Worm (Caenorhabditis elegans) whole organism, young adult: ENCODE results near the gene acs-14.
A peak's percentile ranks its signal among the peaks of the same experiment; 100 is the strongest.

Source experiments
- B0336.3 ChIP-seq: fragments of 200-800 bp; sonication (Bioruptor generic); IDR thresholded peaks from 2 replicates; pipeline ENCODE4 v1.3.6; 2022; ENCODE audit warnings: missing genetic modification characterization, missing compliant biosample characterization
- C06A6.2 ChIP-seq: fragments of 200-800 bp; sonication (Bioruptor generic); conservative IDR thresholded peaks from 2 replicates; pipeline ENCODE4 v1.3.6; 2022; ENCODE audit warnings: missing genetic modification characterization, missing compliant biosample characterization
- C17E4.6 ChIP-seq: fragments of 200-800 bp; sonication (Bioruptor generic); IDR thresholded peaks from 2 replicates; pipeline ENCODE4 v1.3.6; 2022; ENCODE audit warnings: missing genetic modification reagents, missing genetic modification characterization, missing compliant biosample characterization
- D2030.7 ChIP-seq: fragments of 200-800 bp; sonication (Bioruptor generic); IDR thresholded peaks from 2 replicates; pipeline ENCODE4 v1.3.6; 2022; ENCODE audit warnings: missing genetic modification reagents, missing genetic modification characterization, missing compliant biosample characterization
- F33H1.4 ChIP-seq: fragments of 200-800 bp; sonication (Bioruptor generic); IDR thresholded peaks from 2 replicates; pipeline ENCODE4 v1.3.6; 2022; ENCODE audit warnings: missing genetic modification reagents, missing genetic modification characterization, missing compliant biosample characterization
- F37B4.10 ChIP-seq: fragments of 200-800 bp; sonication (Bioruptor generic); IDR thresholded peaks from 2 replicates; pipeline ENCODE4 v1.3.6; 2022; ENCODE audit warnings: missing genetic modification characterization, missing compliant biosample characterization
- F52B5.7 ChIP-seq: sonication (generic microtip); optimal IDR thresholded peaks from 2 replicates; lab custom pipeline; 2016; ENCODE audit warnings: mild to moderate bottlenecking, missing genetic modification characterization, missing compliant biosample characterization
- F57A8.1 ChIP-seq: fragments of 200-800 bp; sonication (Bioruptor generic); optimal IDR thresholded peaks from 2 replicates; lab custom pipeline; 2018; ENCODE audit warnings: mild to moderate bottlenecking, missing genetic modification characterization, moderate library complexity, missing compliant biosample characterization
- Y53G8AR.9 ChIP-seq: fragments of 200-800 bp; sonication (Bioruptor generic); conservative IDR thresholded peaks from 2 replicates; pipeline ENCODE4 v1.3.6; 2022; ENCODE audit warnings: missing genetic modification reagents, missing genetic modification characterization, missing compliant biosample characterization
- Y79H2A.3 ChIP-seq: fragments of 200-800 bp; sonication (Bioruptor generic); conservative IDR thresholded peaks from 2 replicates; pipeline ENCODE4 v1.3.6; 2022; ENCODE audit warnings: missing genetic modification reagents, missing genetic modification characterization, missing compliant biosample characterization
- Y95B8A.8 ChIP-seq: fragments of 200-800 bp; sonication (Bioruptor generic); IDR thresholded peaks from 2 replicates; pipeline ENCODE4 v1.3.6; 2022; ENCODE audit warnings: missing genetic modification reagents, missing genetic modification characterization, missing compliant biosample characterization
- ama-1 ChIP-seq, 3 experiments: fragments of 150-350 bp in 1 of 3; sonication (generic microtip) in 2 of 3; optimal IDR thresholded peaks; 2 replicates each; lab custom pipeline; 2014 to 2018; ENCODE audit warnings: missing biosample characterization in 2 of 3, missing genetic modification characterization in 2 of 3, missing genetic modification reagents in 2 of 3
- aptf-2 ChIP-seq: fragments of 200-800 bp; sonication (Bioruptor generic); conservative IDR thresholded peaks from 2 replicates; pipeline ENCODE4 v1.3.6; 2022; ENCODE audit warnings: missing genetic modification reagents, missing genetic modification characterization, missing compliant biosample characterization
- aptf-3 ChIP-seq: fragments of 200-800 bp; sonication (Bioruptor generic); IDR thresholded peaks from 2 replicates; pipeline ENCODE4 v1.3.6; 2022; ENCODE audit warnings: missing genetic modification characterization, missing compliant biosample characterization
- attf-5 ChIP-seq: fragments of 200-800 bp; sonication (Bioruptor generic); optimal IDR thresholded peaks from 2 replicates; lab custom pipeline; 2018; ENCODE audit warnings: mild to moderate bottlenecking, missing genetic modification characterization, missing compliant biosample characterization
- attf-6 ChIP-seq: fragments of 200-800 bp; sonication (Bioruptor generic); IDR thresholded peaks from 2 replicates; pipeline ENCODE4 v1.3.6; 2022; ENCODE audit warnings: missing genetic modification reagents, missing genetic modification characterization, missing compliant biosample characterization
- bed-2 ChIP-seq: fragments of 200-800 bp; sonication (Bioruptor generic); IDR thresholded peaks from 2 replicates; pipeline ENCODE4 v1.3.6; 2022; ENCODE audit warnings: missing genetic modification reagents, missing genetic modification characterization, missing compliant biosample characterization
- ccch-3 ChIP-seq: fragments of 200-800 bp; sonication (Bioruptor generic); optimal IDR thresholded peaks from 2 replicates; lab custom pipeline; 2018; ENCODE audit warnings: mild to moderate bottlenecking, missing genetic modification characterization, missing compliant biosample characterization
- ceh-100 ChIP-seq: fragments of 200-800 bp; sonication (Bioruptor generic); IDR thresholded peaks from 2 replicates; pipeline ENCODE4 v1.3.6; 2022; ENCODE audit warnings: missing genetic modification reagents, missing genetic modification characterization, missing compliant biosample characterization
- ceh-27 ChIP-seq: fragments of 200-800 bp; sonication (Bioruptor generic); optimal IDR thresholded peaks from 2 replicates; lab custom pipeline; 2018; ENCODE audit warnings: mild to moderate bottlenecking, missing genetic modification characterization, moderate library complexity, missing compliant biosample characterization
- ceh-58 ChIP-seq: fragments of 200-800 bp; sonication (Bioruptor generic); IDR thresholded peaks from 2 replicates; pipeline ENCODE4 v1.3.6; 2022; ENCODE audit warnings: missing genetic modification characterization, missing compliant biosample characterization
- ceh-91 ChIP-seq: fragments of 200-800 bp; sonication (Bioruptor generic); IDR thresholded peaks from 2 replicates; pipeline ENCODE4 v1.3.6; 2022; ENCODE audit warnings: missing genetic modification reagents, missing genetic modification characterization, missing compliant biosample characterization
- dox-1 ChIP-seq: fragments of 200-800 bp; sonication (Bioruptor generic); IDR thresholded peaks from 2 replicates; pipeline ENCODE4 v1.3.6; 2022; ENCODE audit warnings: missing genetic modification reagents, missing genetic modification characterization, missing compliant biosample characterization
- dpff-1 ChIP-seq: sonication (generic microtip); optimal IDR thresholded peaks from 2 replicates; lab custom pipeline; 2017; ENCODE audit warnings: mild to moderate bottlenecking, missing genetic modification characterization, missing compliant biosample characterization
- efl-1 ChIP-seq: fragments of 150-350 bp; optimal IDR thresholded peaks from 2 replicates; lab custom pipeline; 2014; ENCODE audit warnings: missing biosample characterization, missing genetic modification reagents, missing genetic modification characterization
- egrh-3 ChIP-seq: fragments of 200-800 bp; sonication (Bioruptor generic); IDR thresholded peaks from 2 replicates; pipeline ENCODE4 v1.3.6; 2022; ENCODE audit warnings: missing genetic modification reagents, missing genetic modification characterization, missing compliant biosample characterization
- fkh-3 ChIP-seq: sonication (generic microtip); optimal IDR thresholded peaks from 2 replicates; lab custom pipeline; 2016; ENCODE audit warnings: mild to moderate bottlenecking, missing genetic modification characterization, missing compliant biosample characterization
- hlh-26 ChIP-seq: fragments of 200-800 bp; sonication (Bioruptor generic); conservative IDR thresholded peaks from 2 replicates; pipeline ENCODE4 v1.3.6; 2022; ENCODE audit warnings: missing genetic modification reagents, missing genetic modification characterization, missing compliant biosample characterization
- hmg-20 ChIP-seq: fragments of 200-800 bp; sonication (Bioruptor generic); IDR thresholded peaks from 2 replicates; pipeline ENCODE4 v1.3.6; 2022; ENCODE audit warnings: missing genetic modification reagents, missing genetic modification characterization, missing compliant biosample characterization
- lag-1 ChIP-seq: fragments of 200-800 bp; sonication (Bioruptor generic); IDR thresholded peaks from 2 replicates; pipeline ENCODE4 v1.3.6; 2022; ENCODE audit warnings: missing genetic modification reagents, missing genetic modification characterization, missing compliant biosample characterization
- lin-26 ChIP-seq: fragments of 200-800 bp; sonication (Bioruptor generic); IDR thresholded peaks from 2 replicates; pipeline ENCODE4 v1.3.6; 2022; ENCODE audit warnings: missing genetic modification reagents, missing genetic modification characterization, missing compliant biosample characterization
- madf-3 ChIP-seq: fragments of 200-800 bp; sonication (Bioruptor generic); IDR thresholded peaks from 2 replicates; pipeline ENCODE4 v1.3.6; 2022; ENCODE audit warnings: missing genetic modification reagents, missing genetic modification characterization, missing compliant biosample characterization
- madf-8 ChIP-seq: fragments of 200-800 bp; sonication (Bioruptor generic); conservative IDR thresholded peaks from 2 replicates; pipeline ENCODE4 v1.3.6; 2022; ENCODE audit warnings: missing genetic modification reagents, missing genetic modification characterization, missing compliant biosample characterization
- mcd-1 ChIP-seq: fragments of 200-800 bp; sonication (Bioruptor generic); IDR thresholded peaks from 2 replicates; pipeline ENCODE4 v1.3.6; 2022; ENCODE audit warnings: missing genetic modification reagents, missing genetic modification characterization, missing compliant biosample characterization
- nfyb-1 ChIP-seq: fragments of 200-800 bp; sonication (Bioruptor generic); IDR thresholded peaks from 2 replicates; pipeline ENCODE4 v1.3.6; 2022; ENCODE audit warnings: missing genetic modification reagents, missing genetic modification characterization, missing compliant biosample characterization
- pbrm-1 ChIP-seq: fragments of 200-800 bp; sonication (Bioruptor generic); IDR thresholded peaks from 2 replicates; pipeline ENCODE4 v1.3.6; 2022; ENCODE audit warnings: missing genetic modification reagents, missing genetic modification characterization, missing compliant biosample characterization
- rcor-1 ChIP-seq: fragments of 200-800 bp; sonication (Bioruptor generic); IDR thresholded peaks from 2 replicates; pipeline ENCODE4 v1.3.6; 2022; ENCODE audit warnings: missing genetic modification reagents, missing genetic modification characterization, missing compliant biosample characterization
- rec-8 ChIP-seq, 2 experiments: sonication (generic microtip); optimal IDR thresholded peaks; 2 replicates each; lab custom pipeline; 2016; ENCODE audit warnings: mild to moderate bottlenecking in 2 of 2, missing genetic modification characterization in 2 of 2, missing genetic modification reagents in 2 of 2, missing genotype in 2 of 2, missing biosample characterization in 1 of 2, missing compliant biosample characterization in 1 of 2, moderate library complexity in 1 of 2
- repo-1 ChIP-seq: sonication (generic microtip); optimal IDR thresholded peaks from 2 replicates; lab custom pipeline; 2017; ENCODE audit warnings: mild to moderate bottlenecking, missing genetic modification characterization, missing compliant biosample characterization
- sea-2 ChIP-seq: fragments of 200-800 bp; sonication (Bioruptor generic); IDR thresholded peaks from 2 replicates; pipeline ENCODE4 v1.3.6; 2022; ENCODE audit warnings: missing genetic modification characterization, missing compliant biosample characterization
- snpc-1.3 ChIP-seq: sonication (generic microtip); optimal IDR thresholded peaks from 2 replicates; lab custom pipeline; 2017; ENCODE audit warnings: missing genetic modification characterization, mild to moderate bottlenecking, missing compliant biosample characterization, antibody characterized with exemption, moderate library complexity, missing genotype, missing genetic modification reagents; ENCODE audit not compliant: insufficient read depth
- snpc-3.4 ChIP-seq: sonication (generic microtip); optimal IDR thresholded peaks from 2 replicates; lab custom pipeline; 2017; ENCODE audit warnings: missing genetic modification characterization, mild to moderate bottlenecking, missing compliant biosample characterization, antibody characterized with exemption, moderate library complexity, missing genotype, missing genetic modification reagents
- snpc-4 ChIP-seq, 5 experiments: fragments of 150-350 bp in 1 of 5; sonication (generic microtip) in 4 of 5; optimal IDR thresholded peaks; 2 replicates each; lab custom pipeline; 2014 to 2018; ENCODE audit warnings: missing genetic modification characterization in 5 of 5, missing biosample characterization in 3 of 5, antibody characterized with exemption in 2 of 5, mild to moderate bottlenecking in 2 of 5, missing compliant biosample characterization in 2 of 5, missing genotype in 2 of 5, moderate library complexity in 2 of 5, missing genetic modification reagents in 1 of 5
- sptf-2 ChIP-seq: fragments of 200-800 bp; sonication (Bioruptor generic); optimal IDR thresholded peaks from 2 replicates; lab custom pipeline; 2018; ENCODE audit warnings: mild to moderate bottlenecking, missing genetic modification characterization, missing compliant biosample characterization
- tlf-1 ChIP-seq: fragments of 200-800 bp; sonication (Bioruptor generic); optimal IDR thresholded peaks from 2 replicates; lab custom pipeline; 2018; ENCODE audit warnings: mild to moderate bottlenecking, missing genetic modification characterization, missing compliant biosample characterization
- ztf-25 ChIP-seq: fragments of 200-800 bp; sonication (Bioruptor generic); IDR thresholded peaks from 2 replicates; pipeline ENCODE4 v1.3.6; 2022; ENCODE audit warnings: missing genetic modification reagents, missing genetic modification characterization, missing compliant biosample characterization
- ztf-28 ChIP-seq: fragments of 200-800 bp; sonication (Bioruptor generic); IDR thresholded peaks from 2 replicates; pipeline ENCODE4 v1.3.6; 2022; ENCODE audit warnings: missing genetic modification reagents, missing genetic modification characterization, missing compliant biosample characterization

Gene acs-14

DNA sequence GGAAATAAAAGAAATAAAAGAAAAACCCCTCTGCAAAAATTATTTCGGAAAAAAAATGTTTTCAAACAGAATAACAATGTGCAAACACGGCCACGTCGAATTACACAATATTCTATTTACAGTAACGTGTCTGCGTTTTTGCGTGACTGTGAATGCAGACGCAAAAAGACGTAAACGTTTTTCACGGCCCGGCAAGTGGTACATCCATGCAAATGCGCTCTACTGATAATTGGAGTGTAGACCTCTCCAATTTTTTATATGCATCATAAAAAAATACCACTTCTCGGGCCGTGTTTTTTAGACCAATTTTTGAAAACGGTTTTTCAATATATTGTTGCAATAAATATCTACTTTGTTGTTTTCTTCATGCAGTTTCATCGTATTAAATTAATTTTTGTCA lies 41.5 kb downstream of the acs-14 start, which contains the start of gene nstp-10:
nstp-10 (minus strand) TSS at position 378 of the 400 bp plus-strand sequence.
- no peak for TF ChIP-seq lag-1 (GFP tag; lab: Robert Waterston, UW)
- no peak for TF ChIP-seq egrh-3 (GFP tag; lab: Robert Waterston, UW)
- TF ChIP-seq F57A8.1 (GFP tag; lab: Kevin White, UChicago) = no peak
- TF ChIP-seq nfyb-1 (GFP tag; lab: Robert Waterston, UW) = peak; percentile 77
- 0 out of 2 replicates have a peak, but pooled peaks have one; percentile 39 for TF ChIP-seq aptf-2
- peak; percentile 94 for TF ChIP-seq snpc-1.3 (tag; lab: Kevin White, UChicago)
- TF ChIP-seq ceh-58 = no peak
- peak; percentile 74 for TF ChIP-seq F33H1.4
- TF ChIP-seq D2030.7 (GFP tag; lab: Robert Waterston, UW) = peak; percentile 97
- TF ChIP-seq C17E4.6 (GFP tag; lab: Robert Waterston, UW) = peak; percentile 83
- TF ChIP-seq attf-6 = peak; percentile 61
- peak; percentile 91 for TF ChIP-seq madf-3 (GFP tag; lab: Robert Waterston, UW)
- TF ChIP-seq dox-1 (GFP tag; lab: Robert Waterston, UW) = peak; percentile 97
- no peak for TF ChIP-seq F37B4.10 (GFP tag; lab: Robert Waterston, UW)
- TF ChIP-seq hmg-20 (GFP tag; lab: Robert Waterston, UW) = no peak
- TF ChIP-seq ceh-100 = peak; percentile 76
- peak; percentile 95 for TF ChIP-seq mcd-1 (GFP tag; lab: Robert Waterston, UW)
- TF ChIP-seq C06A6.2 = no peak
- TF ChIP-seq rec-8 (tag; optimal IDR thresholded peaks at IDR 0.05; lab: Kevin White, UChicago) = peak in 1 of 2 experiments; percentile 51
- TF ChIP-seq bed-2 = peak; percentile 62; the same call in 1 of the 2 replicates
- TF ChIP-seq ama-1 (optimal IDR thresholded peaks at IDR 0.05; lab: Kevin White, UChicago) = no peak
- TF ChIP-seq ama-1 (GFP tag; optimal IDR thresholded peaks at IDR 0.05; lab: Kevin White, UChicago) = no peak
- no peak for TF ChIP-seq F52B5.7 (tag; lab: Kevin White, UChicago)
- peak; percentile 82 for TF ChIP-seq B0336.3
- TF ChIP-seq rcor-1 = peak; percentile 89
- TF ChIP-seq madf-8 (GFP tag; lab: Robert Waterston, UW) = peak; percentile 91
- peak; percentile 70 for TF ChIP-seq attf-5 (GFP tag; lab: Kevin White, UChicago)
- peak; percentile 50 for TF ChIP-seq sptf-2
- peak; percentile 77; the same call in 1 of the 2 replicates for TF ChIP-seq ztf-28 (GFP tag; lab: Robert Waterston, UW)
- TF ChIP-seq efl-1 (GFP tag; lab: Kevin White, UChicago) = peak; percentile 88
- TF ChIP-seq aptf-3 (GFP tag; lab: Robert Waterston, UW) = no peak
- peak; percentile 89 for TF ChIP-seq tlf-1 (GFP tag; lab: Kevin White, UChicago)
- peak; percentile 59 for TF ChIP-seq snpc-4 (GFP tag; optimal IDR thresholded peaks at IDR 0.05; lab: Kevin White, UChicago)
- peak; percentile 60 to 78 (median 74) for TF ChIP-seq snpc-4 (tag; optimal IDR thresholded peaks at IDR 0.05; lab: Kevin White, UChicago)
- TF ChIP-seq Y53G8AR.9 = peak; percentile 68; the same call in 1 of the 2 replicates
- TF ChIP-seq ceh-27 (GFP tag; lab: Kevin White, UChicago) = peak; percentile 85
- peak; percentile 88 for TF ChIP-seq snpc-3.4 (tag; lab: Kevin White, UChicago)
- peak; percentile 72; the same call in 1 of the 2 replicates for TF ChIP-seq lin-26 (GFP tag; lab: Robert Waterston, UW)
- peak; percentile 96 for TF ChIP-seq ceh-91 (GFP tag; lab: Robert Waterston, UW)
- no peak for TF ChIP-seq hlh-26 (GFP tag; lab: Robert Waterston, UW)
- TF ChIP-seq Y95B8A.8 (GFP tag; lab: Robert Waterston, UW) = peak; percentile 91
- TF ChIP-seq ztf-25 = 0 out of 2 replicates have a peak, but pooled peaks have one; percentile 75
- peak; percentile 77; the same call in 1 of the 2 replicates for TF ChIP-seq Y79H2A.3
- no peak for TF ChIP-seq repo-1 (tag; lab: Kevin White, UChicago)
- TF ChIP-seq fkh-3 (tag; lab: Kevin White, UChicago) = no peak
- TF ChIP-seq dpff-1 (tag; lab: Kevin White, UChicago) = no peak
- no peak for TF ChIP-seq ccch-3
- peak; percentile 94 for TF ChIP-seq pbrm-1
- TF ChIP-seq sea-2 (GFP tag; lab: Robert Waterston, UW) = no peak
